Worm (Caenorhabditis elegans): ENCODE results near the gene Y53C12A.10.
A peak's percentile ranks its signal among the peaks of the same experiment; 100 is the strongest.

Y53C12A.10 gene

DNA sequence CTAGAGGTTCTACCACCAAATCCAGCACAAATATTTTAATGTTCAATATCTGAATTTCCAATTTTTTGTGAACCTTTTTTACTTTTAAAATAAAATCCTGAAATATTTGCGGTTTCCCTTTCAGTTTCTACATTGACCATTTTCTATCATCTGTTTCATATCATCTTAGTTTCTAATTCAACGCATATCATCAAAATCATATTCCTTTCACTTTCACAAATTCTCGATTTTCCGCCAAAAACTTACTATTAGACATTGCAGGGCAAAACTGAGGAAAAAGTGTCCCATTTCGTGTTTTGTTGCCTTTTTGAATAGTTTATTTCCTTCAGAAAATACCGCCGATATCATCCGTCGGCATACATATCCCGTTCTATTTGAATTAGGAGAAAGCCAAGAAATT lies 20.4 kb upstream of the Y53C12A.10 start:
- TF ChIP-seq skn-1 (tag; optimal IDR thresholded peaks at IDR 0.05) = no peak
- TF ChIP-seq nhr-25 (tag; optimal IDR thresholded peaks at IDR 0.05) = no peak

DNA sequence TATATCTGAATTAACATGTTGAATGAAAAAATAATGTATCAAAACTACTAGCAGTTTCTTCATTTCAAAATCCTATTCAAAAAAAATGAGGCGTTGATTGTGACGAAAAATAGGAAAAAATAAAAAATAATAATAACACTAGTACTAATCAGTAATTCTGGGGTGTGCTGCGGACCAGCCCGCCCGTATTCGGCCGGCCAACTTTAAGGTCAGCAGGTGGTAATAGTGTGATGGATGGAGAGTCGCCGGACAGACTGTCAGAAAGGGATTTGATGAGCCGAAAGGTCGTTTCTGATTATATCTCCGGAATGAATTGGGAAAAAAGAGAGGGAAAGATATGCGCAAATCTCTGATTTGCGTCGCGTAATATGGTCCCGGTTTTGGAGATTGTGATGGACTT lies 19.8 kb upstream of the Y53C12A.10 start, which contains the start of gene cutl-2:
Gene cutl-2, minus strand, starts transcription at position 210 of the 400 bp plus-strand sequence.
- TF ChIP-seq R02D3.7 (tag; optimal IDR thresholded peaks at IDR 0.05) = no peak
- no peak for TF ChIP-seq gmeb-1 (tag; optimal IDR thresholded peaks at IDR 0.05)
- TF ChIP-seq unc-55 (GFP tag; optimal IDR thresholded peaks at IDR 0.05) = no peak
- no peak for TF ChIP-seq lin-13 (GFP tag; optimal IDR thresholded peaks at IDR 0.05)
- no peak for TF ChIP-seq nhr-237 (tag; optimal IDR thresholded peaks at IDR 0.05)
- TF ChIP-seq alr-1 (tag; optimal IDR thresholded peaks at IDR 0.05) = no peak
- no peak for TF ChIP-seq nhr-23 (tag; optimal IDR thresholded peaks at IDR 0.05)
- no peak for TF ChIP-seq lin-11 (tag; optimal IDR thresholded peaks at IDR 0.05)
- no peak for TF ChIP-seq nhr-12 (tag; optimal IDR thresholded peaks at IDR 0.05)
- TF ChIP-seq nhr-6 (tag; optimal IDR thresholded peaks at IDR 0.05) = no peak
- no peak for TF ChIP-seq sma-9 (GFP tag; optimal IDR thresholded peaks at IDR 0.05)
- TF ChIP-seq sma-9 (tag; optimal IDR thresholded peaks at IDR 0.05) = no peak
- TF ChIP-seq lsy-2 (tag; optimal IDR thresholded peaks at IDR 0.05) = no peak
- no peak for TF ChIP-seq lin-39 (tag; optimal IDR thresholded peaks at IDR 0.05)
- no peak for TF ChIP-seq ztf-11 (tag; optimal IDR thresholded peaks at IDR 0.05)
- TF ChIP-seq C34F6.9 (tag; optimal IDR thresholded peaks at IDR 0.05) = no peak
- no peak for TF ChIP-seq ceh-16 (tag; optimal IDR thresholded peaks at IDR 0.05)
- TF ChIP-seq sma-3 (GFP tag; optimal IDR thresholded peaks at IDR 0.05) = no peak
- TF ChIP-seq zag-1 (tag; optimal IDR thresholded peaks at IDR 0.05) = no peak
- no peak for TF ChIP-seq ceh-82 (tag; optimal IDR thresholded peaks at IDR 0.05)
- no peak for TF ChIP-seq nhr-129 (tag; optimal IDR thresholded peaks at IDR 0.05)

DNA sequence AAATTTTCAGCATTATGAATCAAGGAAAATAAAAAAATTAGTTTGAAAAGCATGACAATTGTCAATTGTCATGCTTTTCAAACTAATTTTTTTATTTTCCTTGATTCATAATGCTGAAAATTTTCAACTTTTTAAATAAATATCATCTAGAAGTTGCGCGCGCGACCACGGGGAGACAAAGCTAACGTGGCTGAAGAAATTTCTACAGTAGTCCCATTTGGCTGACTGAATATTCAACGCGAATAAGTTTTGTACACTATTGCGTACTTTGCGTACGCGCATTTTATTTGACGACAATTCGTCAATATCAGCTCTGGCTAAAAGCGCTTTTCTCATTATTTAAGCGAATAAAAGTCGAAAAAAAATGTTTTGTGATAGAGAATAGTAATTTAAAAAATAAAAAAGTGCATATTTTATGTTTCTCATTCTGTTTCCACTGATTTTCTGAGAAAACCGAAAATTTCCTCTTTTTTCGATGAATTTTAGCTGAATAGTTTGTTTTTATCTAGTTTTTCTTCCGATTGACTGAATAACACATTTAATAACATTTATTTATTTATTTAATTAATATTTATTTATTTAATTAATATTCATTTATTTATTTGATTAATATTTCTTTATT lies 14.1 kb upstream of the Y53C12A.10 start, which contains the start of gene Y53C12A.11:
Gene Y53C12A.11, minus strand, starts transcription at position 68 of the 622 bp plus-strand sequence.
- TF ChIP-seq lsy-2 (tag; optimal IDR thresholded peaks at IDR 0.05) = peak in 1 of 2 experiments; percentile 65

DNA sequence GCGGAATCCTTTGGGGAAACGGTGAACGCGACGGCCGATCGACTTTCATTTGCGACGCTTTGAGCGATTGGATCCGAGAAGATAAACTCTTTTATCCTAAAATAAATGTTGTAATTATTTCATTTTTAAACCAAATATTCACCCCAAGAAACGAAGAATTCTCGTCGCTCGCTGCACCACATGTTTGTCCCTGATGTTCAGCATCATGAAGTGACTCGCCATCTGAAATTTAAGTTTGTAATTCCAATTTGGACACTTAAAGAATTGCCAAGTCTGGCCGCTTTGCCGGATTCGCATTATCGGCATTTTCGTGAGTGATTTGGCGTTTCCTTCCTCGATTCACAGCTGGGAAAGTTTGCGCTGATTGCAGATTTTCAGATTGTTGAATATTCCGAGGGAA lies 13.3 kb upstream of the Y53C12A.10 start, which contains the start of gene Y53C12A.6:
Gene Y53C12A.6, minus strand, starts transcription at position 101 of the 400 bp plus-strand sequence.
- TF ChIP-seq dmd-4 (tag; optimal IDR thresholded peaks at IDR 0.05) (no peak), ama-1 (optimal IDR thresholded peaks at IDR 0.05) (no peak), elt-1 (tag; optimal IDR thresholded peaks at IDR 0.05) (no peak), sma-9 (GFP tag; optimal IDR thresholded peaks at IDR 0.05) (no peak), sma-9 (tag; optimal IDR thresholded peaks at IDR 0.05) (no peak), ceh-16 (tag; optimal IDR thresholded peaks at IDR 0.05) (no peak), Y55F3AM.14 (GFP tag; optimal IDR thresholded peaks at IDR 0.05) (no peak), nhr-237 (tag; optimal IDR thresholded peaks at IDR 0.05) (no peak), peb-1 (tag; optimal IDR thresholded peaks at IDR 0.05) (no peak), zag-1 (tag; optimal IDR thresholded peaks at IDR 0.05) (no peak), ceh-82 (tag; optimal IDR thresholded peaks at IDR 0.05) (no peak), mdl-1 (tag; optimal IDR thresholded peaks at IDR 0.05) (no peak), elt-3 (tag; optimal IDR thresholded peaks at IDR 0.05) (no peak), unc-39 (tag; optimal IDR thresholded peaks at IDR 0.05) (no peak), snpc-4 (tag; optimal IDR thresholded peaks at IDR 0.05) (no peak), nhr-77 (tag; optimal IDR thresholded peaks at IDR 0.05) (no peak), ZK546.5 (tag; optimal IDR thresholded peaks at IDR 0.05) (no peak), ztf-1 (GFP tag; conservative IDR thresholded peaks at IDR 0.05) (no peak), nhr-25 (tag; optimal IDR thresholded peaks at IDR 0.05) (no peak), nhr-21 (tag; optimal IDR thresholded peaks at IDR 0.05) (no peak), skn-1 (tag; optimal IDR thresholded peaks at IDR 0.05) (no peak)

DNA sequence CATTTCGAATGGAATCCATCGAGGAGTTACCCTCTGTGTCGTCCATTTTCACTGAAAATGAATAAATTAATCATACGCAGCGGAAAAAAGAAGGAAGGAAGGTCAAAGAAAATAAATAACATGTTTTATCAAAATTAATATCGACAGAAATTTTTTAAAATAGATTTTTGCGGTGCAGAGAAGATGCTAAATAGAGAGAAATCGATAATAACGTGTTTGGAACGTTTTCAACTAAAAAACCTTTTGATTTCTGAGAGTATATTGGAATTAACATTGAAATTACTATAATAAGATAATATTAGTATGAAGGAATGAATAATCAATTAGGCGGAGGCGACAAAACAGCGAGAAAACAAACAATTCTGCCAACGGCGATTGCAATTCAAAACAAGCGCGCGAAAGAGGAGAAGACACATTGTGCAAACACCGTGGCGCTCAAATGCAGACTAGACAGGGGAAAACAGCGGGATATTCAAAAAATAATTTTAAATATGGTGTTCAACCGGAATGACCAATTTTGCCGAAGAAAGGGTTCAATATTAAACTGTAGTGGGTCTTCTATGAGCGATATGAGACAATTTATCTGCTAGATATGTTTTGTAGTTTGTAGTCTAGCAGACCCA lies 11.9 kb upstream of the Y53C12A.10 start, which contains the start of gene wee-1.3:
Gene wee-1.3, minus strand, starts transcription at position 51 of the 623 bp plus-strand sequence.
- TF ChIP-seq ztf-4 (tag; optimal IDR thresholded peaks at IDR 0.05) = peak; percentile 36
- TF ChIP-seq R02D3.7 (tag; optimal IDR thresholded peaks at IDR 0.05) = peak; percentile 16
- no peak for TF ChIP-seq ceh-16 (tag; optimal IDR thresholded peaks at IDR 0.05)
- peak; percentile 61 for TF ChIP-seq mab-5 (tag; optimal IDR thresholded peaks at IDR 0.05)
- no peak for TF ChIP-seq nhr-237 (tag; optimal IDR thresholded peaks at IDR 0.05)
- TF ChIP-seq lin-11 (tag; optimal IDR thresholded peaks at IDR 0.05) = peak; percentile 65
- TF ChIP-seq nhr-129 (tag; optimal IDR thresholded peaks at IDR 0.05) = peak; percentile 83
- no peak for TF ChIP-seq ztf-11 (tag; optimal IDR thresholded peaks at IDR 0.05)
- TF ChIP-seq unc-39 (tag; optimal IDR thresholded peaks at IDR 0.05) = no peak
- TF ChIP-seq gmeb-1 (tag; optimal IDR thresholded peaks at IDR 0.05) = peak; percentile 98
- no peak for TF ChIP-seq skn-1 (tag; optimal IDR thresholded peaks at IDR 0.05)
- TF ChIP-seq elt-1 (tag; optimal IDR thresholded peaks at IDR 0.05) = no peak
- peak; percentile 43 for TF ChIP-seq blmp-1 (tag; optimal IDR thresholded peaks at IDR 0.05; ENCODE audit: insufficient read depth)
- peak; percentile 80 to 94 for TF ChIP-seq lsy-2 (tag; optimal IDR thresholded peaks at IDR 0.05)
- TF ChIP-seq F13H6.1 (tag; optimal IDR thresholded peaks at IDR 0.05) = peak; percentile 64
- no peak for TF ChIP-seq ceh-82 (tag; optimal IDR thresholded peaks at IDR 0.05)
- TF ChIP-seq snpc-4 (tag; optimal IDR thresholded peaks at IDR 0.05) = peak; percentile 69
- peak; percentile 60 for TF ChIP-seq sem-4 (tag; optimal IDR thresholded peaks at IDR 0.05)
- TF ChIP-seq ztf-1 (GFP tag; conservative IDR thresholded peaks at IDR 0.05) = no peak
- TF ChIP-seq crh-2 (tag; optimal IDR thresholded peaks at IDR 0.05) = peak; percentile 86
- no peak for TF ChIP-seq elt-3 (tag; optimal IDR thresholded peaks at IDR 0.05)
- peak; percentile 86 for TF ChIP-seq sma-3 (GFP tag; optimal IDR thresholded peaks at IDR 0.05)
- TF ChIP-seq fos-1 (tag; optimal IDR thresholded peaks at IDR 0.05) = peak; percentile 55
